Worm (Caenorhabditis elegans): ENCODE data around the gene sgn-1.

ce11 chrII:8818978-8819896, 35.8 kb upstream of the sgn-1 start, which contains the start of gene F46C5.10:
- TF ChIP-seq ama-1 (optimal IDR thresholded peaks at IDR 0.05) (no peak), pha-4 (GFP tag; IDR thresholded peaks at IDR 0.05) (no peak), pha-4 (tag; optimal IDR thresholded peaks at IDR 0.05) (no peak), F37D6.2 (tag; optimal IDR thresholded peaks at IDR 0.05) (no peak), fkh-10 (GFP tag; optimal IDR thresholded peaks at IDR 0.05) (no peak), aly-2 (tag; optimal IDR thresholded peaks at IDR 0.05) (no peak), madf-5 (GFP tag; IDR thresholded peaks at IDR 0.05) (no peak), ZK337.2 (GFP tag; IDR thresholded peaks at IDR 0.05) (no peak), pqm-1 (tag; optimal IDR thresholded peaks at IDR 0.05) (no peak), mdl-1 (tag; optimal IDR thresholded peaks at IDR 0.05) (no peak), nhr-25 (tag; optimal IDR thresholded peaks at IDR 0.05; ENCODE audit: borderline replicate concordance, insufficient read depth) (no peak)
